Worm (Caenorhabditis elegans): ENCODE measurements around the gene scav-3.

DNA sequence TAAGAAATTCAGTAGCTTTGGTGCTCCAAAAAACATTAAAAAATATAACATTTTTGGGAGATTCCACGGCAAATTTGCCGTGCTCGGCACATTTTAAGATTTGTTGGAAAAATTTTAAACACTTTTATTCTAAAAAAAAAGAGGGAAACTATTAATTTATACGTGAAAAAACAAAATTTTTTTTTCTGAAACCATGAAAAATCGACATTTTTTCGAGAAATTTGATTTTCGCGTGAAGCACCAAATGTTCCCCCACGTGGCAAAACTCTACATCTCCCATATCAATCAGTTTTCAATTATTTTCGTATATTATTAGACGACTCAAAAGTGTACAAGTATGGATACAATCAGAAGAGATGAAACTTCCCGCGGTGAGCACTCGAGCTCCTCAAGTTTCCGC lies 20.4 kb downstream of the scav-3 start, which contains the start of gene fbxa-218:
- TF ChIP-seq fkh-10 (GFP tag; optimal IDR thresholded peaks at IDR 0.05) (no peak), ztf-11 (tag; optimal IDR thresholded peaks at IDR 0.05) (no peak), gei-8 (GFP tag; optimal IDR thresholded peaks at IDR 0.05) (no peak), nhr-28 (tag; optimal IDR thresholded peaks at IDR 0.05) (no peak), R02D3.7 (tag; optimal IDR thresholded peaks at IDR 0.05) (no peak), aha-1 (tag) (no peak), F10B5.3 (tag; optimal IDR thresholded peaks at IDR 0.05) (no peak), unc-130 (GFP tag; optimal IDR thresholded peaks at IDR 0.05) (no peak), lin-29 (GFP tag; IDR thresholded peaks at IDR 0.05) (no peak)

All from whole organism, L4 larva.